Worm (Caenorhabditis elegans) whole organism, L1 larva: ENCODE results near the gene bca-1.

Experiments
- elt-3 ChIP-seq, 6 experiments: fragments of 150-350 bp in 1 of 6; sonication (generic microtip); optimal IDR thresholded peaks; 2 replicates each; lab custom pipeline; 2017 to 2018; ENCODE audit warnings: missing biosample characterization in 6 of 6, missing genetic modification characterization in 6 of 6, inconsistent platforms in 1 of 6
- zag-1 ChIP-seq: fragments of 150-350 bp; optimal IDR thresholded peaks from 2 replicates; lab custom pipeline; 2014; ENCODE audit warnings: missing biosample characterization, missing genetic modification characterization
- ztf-4 ChIP-seq: fragments of 150-350 bp; optimal IDR thresholded peaks from 2 replicates; lab custom pipeline; 2014; ENCODE audit warnings: missing biosample characterization, missing genetic modification characterization

DNA sequence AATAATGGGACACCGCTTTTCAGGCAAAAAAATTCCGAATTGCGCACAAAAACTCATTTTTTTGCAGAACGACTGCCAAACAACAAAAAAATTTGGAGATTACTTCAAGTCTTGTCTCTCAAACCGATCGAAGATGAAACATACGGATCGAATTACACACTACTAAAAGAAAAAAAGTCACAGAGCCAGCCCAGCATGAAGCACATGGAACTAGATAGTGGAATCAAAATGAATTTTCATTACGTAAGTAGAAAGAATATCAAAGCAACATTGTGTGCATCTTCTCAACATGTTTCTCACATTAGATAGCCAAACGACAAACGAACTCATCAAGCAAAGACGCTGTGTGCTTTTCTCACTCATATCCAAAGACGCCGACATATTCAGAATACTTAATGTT lies 16.6 kb upstream of the bca-1 start:
- TF ChIP-seq elt-3 (tag; optimal IDR thresholded peaks at IDR 0.05; lab: Kevin White, UChicago) (no peak), zag-1 (tag; lab: Kevin White, UChicago) (no peak), ztf-4 (no peak)
